Worm (Caenorhabditis elegans) whole organism, midembryonic: ENCODE measurements around the gene F53B3.5.

Experiments used
- flt-1 ChIP-seq: fragments of 200-800 bp; sonication (Bioruptor generic); IDR thresholded peaks from 2 replicates; pipeline ENCODE4 v1.3.6; 2022; ENCODE audit warnings: missing genetic modification characterization, missing compliant biosample characterization
- ref-1 ChIP-seq: fragments of 200-800 bp; sonication (Bioruptor generic); conservative IDR thresholded peaks from 2 replicates; pipeline ENCODE4 v1.3.6; 2022; ENCODE audit warnings: missing genetic modification reagents, missing genetic modification characterization, missing compliant biosample characterization
- tab-1 ChIP-seq: fragments of 200-800 bp; sonication (Bioruptor generic); IDR thresholded peaks from 2 replicates; pipeline ENCODE4 v1.3.6; 2022; ENCODE audit warnings: missing genetic modification characterization, missing compliant biosample characterization
- ztf-23 ChIP-seq: fragments of 200-800 bp; sonication (Bioruptor generic); IDR thresholded peaks from 2 replicates; pipeline ENCODE4 v1.3.6; 2022; ENCODE audit warnings: missing genetic modification reagents, missing genetic modification characterization, missing compliant biosample characterization
- ztf-29 ChIP-seq: fragments of 200-800 bp; sonication (Bioruptor generic); IDR thresholded peaks from 2 replicates; pipeline ENCODE4 v1.3.6; 2022; ENCODE audit warnings: missing genetic modification reagents, missing genetic modification characterization, missing compliant biosample characterization

ce11 chrX:2928089-2928488 is 48.7 kb upstream of the F53B3.5 start:
- TF ChIP-seq tab-1 (GFP tag; lab: Robert Waterston, UW) = no peak
- TF ChIP-seq flt-1 (GFP tag; lab: Robert Waterston, UW) = no peak
- TF ChIP-seq ztf-29 (GFP tag; lab: Robert Waterston, UW) = no peak
- TF ChIP-seq ref-1 (GFP tag; lab: Robert Waterston, UW) = no peak
- 0 out of 2 replicates have a peak, but pooled peaks have one; percentile 30 for TF ChIP-seq ztf-23 (GFP tag; lab: Robert Waterston, UW)
